Worm (Caenorhabditis elegans): Measurements from ENCODE around the gene eef-1G.

ce11 chrV:10942161-10942560 is 23.4 kb upstream of the eef-1G start, which contains the start of gene zip-9:
- TF ChIP-seq unc-3 (GFP tag; conservative IDR thresholded peaks at IDR 0.05) (no peak), unc-3 (tag; optimal IDR thresholded peaks at IDR 0.05) (no peak), mec-3 (tag; optimal IDR thresholded peaks at IDR 0.05; ENCODE audit: borderline replicate concordance) (no peak), nfya-1 (tag; optimal IDR thresholded peaks at IDR 0.05) (no peak), dve-1 (tag; optimal IDR thresholded peaks at IDR 0.05) (no peak), pax-1 (tag; optimal IDR thresholded peaks at IDR 0.05) (no peak)

Measured in whole organism, late embryonic.